Fruit fly (Drosophila melanogaster) whole organism, embryonic: ENCODE measurements around the gene CG32280.
A peak's percentile ranks its signal among the peaks of the same experiment; 100 is the strongest.

Experiments
- ATbp ChIP-seq: fragments of 200-800 bp; sonication (Bioruptor generic); optimal IDR thresholded peaks from 2 replicates; lab custom pipeline; 2017; ENCODE audit warnings: missing biosample characterization, mild to moderate bottlenecking, missing genetic modification characterization, missing genetic modification reagents
- Atf-2 ChIP-seq: fragments of 200-800 bp; sonication (Bioruptor generic); optimal IDR thresholded peaks from 2 replicates; lab custom pipeline; 2016; ENCODE audit warnings: missing biosample characterization, missing genetic modification characterization
- Atf3 ChIP-seq: fragments of 200-800 bp; sonication (Bioruptor generic); optimal IDR thresholded peaks from 3 replicates; lab custom pipeline; 2016; ENCODE audit warnings: missing biosample characterization, missing genetic modification characterization
- CG10565 ChIP-seq: fragments of 200-800 bp; sonication (Bioruptor generic); optimal IDR thresholded peaks from 3 replicates; lab custom pipeline; 2016; ENCODE audit warnings: missing biosample characterization, mild to moderate bottlenecking, missing genetic modification characterization
- CG11504 ChIP-seq: fragments of 200-800 bp; sonication (Bioruptor generic); optimal IDR thresholded peaks from 3 replicates; lab custom pipeline; 2019; ENCODE audit warnings: missing biosample characterization, mild to moderate bottlenecking, missing genetic modification characterization, moderate library complexity
- CG12299 ChIP-seq: fragments of 200-800 bp; sonication (Bioruptor generic); optimal IDR thresholded peaks from 2 replicates; lab custom pipeline; 2018; ENCODE audit warnings: missing biosample characterization, mild to moderate bottlenecking, missing genetic modification characterization
- CG14441 ChIP-seq: fragments of 200-800 bp; sonication (Bioruptor generic); IDR thresholded peaks from 2 replicates; pipeline ENCODE4 v1.3.6; 2022; ENCODE audit warnings: missing biosample characterization, missing genetic modification characterization
- CG15601 ChIP-seq: fragments of 200-800 bp; sonication (Bioruptor generic); optimal IDR thresholded peaks from 3 replicates; lab custom pipeline; 2019; ENCODE audit warnings: missing biosample characterization, mild to moderate bottlenecking, missing genetic modification characterization, moderate library complexity
- CG17912 ChIP-seq: fragments of 200-800 bp; sonication (Bioruptor generic); optimal IDR thresholded peaks from 2 replicates; lab custom pipeline; 2018; ENCODE audit warnings: missing biosample characterization, mild to moderate bottlenecking, missing genetic modification characterization
- CG18764 ChIP-seq: fragments of 200-800 bp; sonication (Bioruptor generic); optimal IDR thresholded peaks from 3 replicates; lab custom pipeline; 2016; ENCODE audit warnings: missing biosample characterization, missing genetic modification characterization
- CG2116 ChIP-seq: fragments of 200-800 bp; sonication (Bioruptor generic); optimal IDR thresholded peaks from 3 replicates; lab custom pipeline; 2018; ENCODE audit warnings: missing biosample characterization, mild to moderate bottlenecking, missing genetic modification characterization
- CG2199 ChIP-seq: fragments of 200-800 bp; sonication (Bioruptor generic); IDR thresholded peaks from 3 replicates; pipeline ENCODE4 v1.3.6; 2022; ENCODE audit warnings: missing biosample characterization, missing genetic modification characterization
- CG2678 ChIP-seq: fragments of 200-800 bp; sonication (Bioruptor generic); optimal IDR thresholded peaks from 3 replicates; lab custom pipeline; 2019; ENCODE audit warnings: missing biosample characterization, mild to moderate bottlenecking, missing genetic modification characterization, moderate library complexity
- CG2889 ChIP-seq: fragments of 200-800 bp; sonication (Bioruptor generic); IDR thresholded peaks from 3 replicates; pipeline ENCODE4 v1.3.6; 2022; ENCODE audit warnings: missing biosample characterization, missing genetic modification characterization
- CG32767 ChIP-seq: fragments of 200-800 bp; sonication (Bioruptor generic); IDR thresholded peaks from 2 replicates; pipeline ENCODE4 v1.3.6; 2022; ENCODE audit warnings: missing biosample characterization, missing genetic modification characterization
- CG33557 ChIP-seq: fragments of 200-800 bp; sonication (Bioruptor generic); optimal IDR thresholded peaks from 2 replicates; lab custom pipeline; 2019; ENCODE audit warnings: missing biosample characterization, mild to moderate bottlenecking, missing genetic modification characterization, moderate library complexity
- CG7963 ChIP-seq: fragments of 200-800 bp; sonication (Bioruptor generic); IDR thresholded peaks from 3 replicates; pipeline ENCODE4 v1.3.6; 2022; ENCODE audit warnings: missing biosample characterization, missing genetic modification characterization; ENCODE audit not compliant: partially characterized antibody
- CG7987 ChIP-seq: fragments of 200-800 bp; sonication (Bioruptor generic); optimal IDR thresholded peaks from 2 replicates; lab custom pipeline; 2018; ENCODE audit warnings: missing biosample characterization, mild to moderate bottlenecking, missing genetic modification characterization, moderate library complexity
- CG9727 ChIP-seq: fragments of 200-800 bp; sonication (Bioruptor generic); optimal IDR thresholded peaks from 3 replicates; lab custom pipeline; 2017; ENCODE audit warnings: missing biosample characterization, mild to moderate bottlenecking, missing genetic modification characterization
- CG9932 ChIP-seq: fragments of 200-800 bp; sonication (Bioruptor generic); IDR thresholded peaks from 2 replicates; pipeline ENCODE4 v1.3.6; 2022; ENCODE audit warnings: missing biosample characterization, missing genetic modification characterization
- Deaf1 ChIP-seq: fragments of 200-800 bp; optimal IDR thresholded peaks from 3 replicates; lab custom pipeline; 2019; ENCODE audit warnings: missing biosample characterization, mild to moderate bottlenecking, missing genetic modification characterization, moderate library complexity
- E2f1 ChIP-seq: fragments of 200-800 bp; sonication (Bioruptor generic); IDR thresholded peaks from 2 replicates; pipeline ENCODE4 v1.3.6; 2022; ENCODE audit warnings: missing biosample characterization, missing genetic modification characterization
- Eip74EF ChIP-seq, 2 experiments: fragments of 200-800 bp in 1 of 2; fragments of >200 bp in 1 of 2; sonication (Bioruptor generic) in 1 of 2; optimal IDR thresholded peaks; 2 replicates each; lab custom pipeline; 2017 to 2019; ENCODE audit warnings: missing biosample characterization in 2 of 2, missing genetic modification characterization in 2 of 2, mild to moderate bottlenecking in 1 of 2, moderate library complexity in 1 of 2
- HLH3B ChIP-seq: fragments of 200-800 bp; sonication (Bioruptor generic); IDR thresholded peaks from 2 replicates; pipeline ENCODE4 v1.3.6; 2022; ENCODE audit warnings: missing biosample characterization, missing genetic modification characterization
- Hand ChIP-seq: fragments of 200-800 bp; sonication (Bioruptor generic); optimal IDR thresholded peaks from 2 replicates; lab custom pipeline; 2017; ENCODE audit warnings: mild to moderate bottlenecking, missing biosample characterization, missing genetic modification reagents, missing genetic modification characterization
- Kr ChIP-seq: fragments of 200-800 bp; sonication (Bioruptor generic); optimal IDR thresholded peaks from 2 replicates; lab custom pipeline; 2017; ENCODE audit warnings: missing biosample characterization, mild to moderate bottlenecking, missing genetic modification characterization
- MESR4 ChIP-seq: fragments of 200-800 bp; sonication (Bioruptor generic); optimal IDR thresholded peaks from 2 replicates; lab custom pipeline; 2018; ENCODE audit warnings: missing biosample characterization, mild to moderate bottlenecking, missing genetic modification characterization, moderate library complexity
- MTF-1 ChIP-seq: fragments of 200-800 bp; sonication (Bioruptor generic); optimal IDR thresholded peaks from 2 replicates; lab custom pipeline; 2018; ENCODE audit warnings: missing biosample characterization, mild to moderate bottlenecking, missing genetic modification characterization, borderline replicate concordance
- NC2β ChIP-seq: fragments of 200-800 bp; sonication (Bioruptor generic); optimal IDR thresholded peaks from 2 replicates; lab custom pipeline; 2016; ENCODE audit warnings: missing biosample characterization, missing genetic modification characterization
- Nf-YC ChIP-seq: fragments of 200-800 bp; optimal IDR thresholded peaks from 3 replicates; lab custom pipeline; 2019; ENCODE audit warnings: missing biosample characterization, mild to moderate bottlenecking, missing genetic modification characterization, moderate library complexity
- Ptx1 ChIP-seq: fragments of 200-800 bp; sonication (Bioruptor generic); IDR thresholded peaks from 2 replicates; pipeline ENCODE4 v1.3.6; 2022; ENCODE audit warnings: missing biosample characterization, missing genetic modification characterization
- ap ChIP-seq: fragments of 200-800 bp; sonication (Bioruptor generic); IDR thresholded peaks from 2 replicates; pipeline ENCODE4 v1.3.6; 2022; ENCODE audit warnings: missing biosample characterization, missing genetic modification characterization
- bowl ChIP-seq: fragments of 200-800 bp; sonication (Bioruptor generic); IDR thresholded peaks from 2 replicates; pipeline ENCODE4 v1.3.6; 2022; ENCODE audit warnings: missing biosample characterization, missing genetic modification characterization
- br ChIP-seq: fragments of >200 bp; optimal IDR thresholded peaks from 2 replicates; lab custom pipeline; 2017
- btn ChIP-seq: fragments of 200-800 bp; sonication (Bioruptor generic); optimal IDR thresholded peaks from 2 replicates; lab custom pipeline; 2016; ENCODE audit warnings: missing biosample characterization, missing genetic modification characterization
- crol ChIP-seq: fragments of 200-800 bp; sonication (Bioruptor generic); IDR thresholded peaks from 2 replicates; pipeline ENCODE4 v1.3.6; 2022; ENCODE audit warnings: missing biosample characterization, missing genetic modification characterization
- cwo ChIP-seq: fragments of 200-800 bp; sonication (Bioruptor generic); optimal IDR thresholded peaks from 3 replicates; lab custom pipeline; 2017; ENCODE audit warnings: missing biosample characterization, missing genetic modification characterization, mild to moderate bottlenecking, moderate library complexity, missing genetic modification reagents
- dmrt11E ChIP-seq: fragments of 200-800 bp; sonication (Bioruptor generic); optimal IDR thresholded peaks from 3 replicates; lab custom pipeline; 2018; ENCODE audit warnings: missing biosample characterization, mild to moderate bottlenecking, missing genetic modification characterization, moderate library complexity
- dmrt99B ChIP-seq: fragments of 200-800 bp; sonication (Bioruptor generic); optimal IDR thresholded peaks from 2 replicates; lab custom pipeline; 2018; ENCODE audit warnings: missing biosample characterization, mild to moderate bottlenecking, missing genetic modification characterization, moderate library complexity
- exex ChIP-seq: fragments of 200-800 bp; sonication (Bioruptor generic); optimal IDR thresholded peaks from 4 replicates; lab custom pipeline; 2018; ENCODE audit warnings: missing biosample characterization, mild to moderate bottlenecking, missing genetic modification characterization, moderate library complexity
- gfzf ChIP-seq: fragments of 200-800 bp; sonication (Bioruptor generic); optimal IDR thresholded peaks from 2 replicates; lab custom pipeline; 2016; ENCODE audit warnings: missing biosample characterization, mild to moderate bottlenecking, missing genetic modification characterization, moderate library complexity
- ham ChIP-seq: fragments of 200-800 bp; sonication (Bioruptor generic); IDR thresholded peaks from 2 replicates; pipeline ENCODE4 v1.3.6; 2022; ENCODE audit warnings: missing biosample characterization, missing genetic modification characterization
- hbn ChIP-seq: fragments of 200-800 bp; sonication (Bioruptor generic); IDR thresholded peaks from 2 replicates; pipeline ENCODE4 v1.3.6; 2022; ENCODE audit warnings: missing biosample characterization, missing genetic modification characterization; ENCODE audit not compliant: partially characterized antibody
- lbe ChIP-seq: fragments of 200-800 bp; sonication (Bioruptor generic); optimal IDR thresholded peaks from 2 replicates; lab custom pipeline; 2016; ENCODE audit warnings: missing biosample characterization, mild to moderate bottlenecking, missing genetic modification characterization
- ranshi ChIP-seq: fragments of 200-800 bp; sonication (Bioruptor generic); IDR thresholded peaks from 2 replicates; pipeline ENCODE4 v1.3.6; 2022; ENCODE audit warnings: missing biosample characterization, missing genetic modification characterization
- seq ChIP-seq: fragments of 200-800 bp; sonication (Bioruptor generic); IDR thresholded peaks from 2 replicates; pipeline ENCODE4 v1.3.6; 2022; ENCODE audit warnings: missing biosample characterization, missing genetic modification characterization
- twi ChIP-seq: fragments of 200-800 bp; optimal IDR thresholded peaks from 2 replicates; lab custom pipeline; 2019; ENCODE audit warnings: missing biosample characterization, mild to moderate bottlenecking, missing genetic modification characterization, moderate library complexity
- unc-4 ChIP-seq: fragments of 200-800 bp; sonication (Bioruptor generic); IDR thresholded peaks from 2 replicates; pipeline ENCODE4 v1.3.6; 2022; ENCODE audit warnings: missing biosample characterization, missing genetic modification characterization; ENCODE audit not compliant: partially characterized antibody
- vnd ChIP-seq: fragments of 200-800 bp; sonication (Bioruptor generic); IDR thresholded peaks from 3 replicates; pipeline ENCODE4 v1.3.6; 2022; ENCODE audit warnings: missing biosample characterization, missing genetic modification characterization; ENCODE audit not compliant: partially characterized antibody

Gene CG32280

DNA sequence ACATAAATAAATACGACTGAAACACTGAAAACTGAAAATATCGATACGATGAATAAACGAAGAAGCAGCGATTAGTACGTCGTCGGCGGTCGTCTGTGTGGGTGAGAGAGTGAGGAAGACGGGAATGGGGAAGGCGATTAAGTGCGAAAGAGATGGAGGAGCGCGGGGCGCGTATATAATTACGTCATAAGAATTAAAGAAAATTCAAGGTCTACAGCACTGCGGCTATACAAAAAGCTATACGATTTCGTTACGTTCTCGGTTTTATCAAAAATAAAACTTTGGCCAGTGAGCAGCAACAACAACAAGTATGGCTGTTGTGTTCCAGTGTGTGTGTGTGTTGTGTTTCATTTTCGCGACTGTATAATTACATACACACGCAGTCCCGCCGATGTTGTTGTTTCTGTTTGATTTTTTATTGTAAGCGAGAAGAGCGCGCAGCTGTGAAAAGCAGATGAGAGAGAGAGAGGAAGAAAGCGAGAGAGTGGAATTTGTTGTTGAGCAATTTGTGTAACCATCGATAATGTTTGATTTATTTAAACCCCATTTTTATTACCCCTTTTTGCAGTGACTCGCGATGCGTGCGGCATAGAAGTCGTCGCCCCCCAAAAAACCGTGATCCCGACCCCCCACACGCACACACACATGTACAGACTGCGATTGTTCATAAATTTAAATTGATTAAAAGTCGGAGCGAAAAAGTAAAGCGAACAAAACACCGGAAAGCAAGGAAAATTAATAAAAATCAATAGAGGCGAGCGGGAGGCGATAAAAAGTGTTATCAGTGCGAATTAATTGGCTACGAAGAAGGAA is 15.7 kb upstream of the CG32280 start (continued):
- no peak for TF ChIP-seq CG18764 (GFP tag; lab: Kevin White, UChicago)
- TF ChIP-seq CG7963: no peak
- no peak for TF ChIP-seq bowl (GFP tag; lab: Robert Waterston, UW)
- TF ChIP-seq ham: no peak
- peak; percentile 93 for TF ChIP-seq Deaf1 (tag; lab: Kevin White, UChicago)
- TF ChIP-seq Eip74EF (GFP tag; optimal IDR thresholded peaks at IDR 0.05; lab: Kevin White, UChicago): no peak
- no peak for TF ChIP-seq E2f1
- TF ChIP-seq btn (GFP tag; lab: Kevin White, UChicago): no peak
- TF ChIP-seq MESR4 (GFP tag; lab: Kevin White, UChicago): no peak
- TF ChIP-seq Atf3 (GFP tag; lab: Kevin White, UChicago): peak; percentile 81
- no peak for TF ChIP-seq CG11504
- no peak for TF ChIP-seq CG32767 (GFP tag; lab: Robert Waterston, UW)
- TF ChIP-seq Hand (GFP tag; lab: Kevin White, UChicago): no peak
- TF ChIP-seq CG2889: no peak
- TF ChIP-seq CG2678 (tag; lab: Kevin White, UChicago): no peak
- peak; percentile 23; the same call in 1 of the 2 replicates for TF ChIP-seq ranshi (GFP tag; lab: Robert Waterston, UW)
- no peak for TF ChIP-seq CG10565 (GFP tag; lab: Kevin White, UChicago)
- no peak for TF ChIP-seq lbe (GFP tag; lab: Kevin White, UChicago)
- no peak for TF ChIP-seq ATbp (GFP tag; lab: Kevin White, UChicago)
- no peak for TF ChIP-seq twi
- TF ChIP-seq CG2199 (GFP tag; lab: Robert Waterston, UW): peak; percentile 74; the same call in 2 of the 3 replicates
- TF ChIP-seq hbn (GFP tag; lab: Robert Waterston, UW): no peak
- peak; percentile 92 for TF ChIP-seq crol (GFP tag; lab: Robert Waterston, UW)
- peak; percentile 27; the same call in 1 of the 2 replicates for TF ChIP-seq CG14441 (GFP tag; lab: Robert Waterston, UW)
- TF ChIP-seq CG7987 (GFP tag; lab: Kevin White, UChicago): no peak
- no peak for TF ChIP-seq br (lab: Kevin White, UChicago)
- TF ChIP-seq dmrt11E (tag; lab: Kevin White, UChicago): no peak
- no peak for TF ChIP-seq MTF-1 (GFP tag; lab: Kevin White, UChicago)
- TF ChIP-seq CG33557 (GFP tag; lab: Kevin White, UChicago): no peak
- peak; percentile 12 for TF ChIP-seq CG12299 (tag; lab: Kevin White, UChicago)
- no peak for TF ChIP-seq CG15601
- TF ChIP-seq Ptx1 (GFP tag; lab: Robert Waterston, UW): peak; percentile 31; the same call in 1 of the 2 replicates
- TF ChIP-seq vnd (GFP tag; lab: Robert Waterston, UW): no peak
- TF ChIP-seq CG2116 (GFP tag; lab: Kevin White, UChicago): no peak
- TF ChIP-seq Atf-2 (GFP tag; lab: Kevin White, UChicago): no peak
- peak; percentile 23 for TF ChIP-seq CG17912 (GFP tag; lab: Kevin White, UChicago)
- no peak for TF ChIP-seq Kr (GFP tag; lab: Kevin White, UChicago)
- TF ChIP-seq cwo (GFP tag; lab: Kevin White, UChicago): peak; percentile 46
- no peak for TF ChIP-seq ap
- TF ChIP-seq gfzf (GFP tag; lab: Kevin White, UChicago): no peak
- no peak for TF ChIP-seq CG9727 (GFP tag; lab: Kevin White, UChicago)
- no peak for TF ChIP-seq NC2β (GFP tag; lab: Kevin White, UChicago)
- no peak for TF ChIP-seq seq
- peak; percentile 85 for TF ChIP-seq exex (tag; lab: Kevin White, UChicago)
- TF ChIP-seq unc-4 (GFP tag; lab: Robert Waterston, UW): peak; percentile 42
- TF ChIP-seq dmrt99B: no peak
- no peak for TF ChIP-seq Nf-YC (tag; lab: Kevin White, UChicago)
- TF ChIP-seq CG9932 (GFP tag; lab: Robert Waterston, UW): peak; percentile 13; the same call in 1 of the 2 replicates
- TF ChIP-seq HLH3B (GFP tag; lab: Robert Waterston, UW): no peak
